Worm (Caenorhabditis elegans): ENCODE results near the gene his-48.
"Not testable (repeated sequence)": the region's sequence is repeated elsewhere in the genome, so short reads cannot be mapped to it uniquely, and the experiment has no call there.

- not testable (repeated sequence) for TF ChIP-seq fos-1 (tag; optimal IDR thresholded peaks at IDR 0.05); peb-1 (tag; optimal IDR thresholded peaks at IDR 0.05); egl-27 (tag; optimal IDR thresholded peaks at IDR 0.05); R02D3.7 (tag; optimal IDR thresholded peaks at IDR 0.05); unc-55 (GFP tag; optimal IDR thresholded peaks at IDR 0.05)
Measured at ce11 chrIV:11324741-11325140, at the start of gene his-48.
